Fruit fly (Drosophila melanogaster) whole organism, pupa: Measurements from ENCODE around the gene CG9951.

Experiments used
- CG10348 ChIP-seq: fragments of 200-800 bp; sonication (Bioruptor generic); IDR thresholded peaks from 2 replicates; pipeline ENCODE4 v1.3.6; 2022; ENCODE audit warnings: missing biosample characterization, missing genetic modification characterization
- CG12605 ChIP-seq: fragments of 200-800 bp; sonication (Bioruptor generic); IDR thresholded peaks from 2 replicates; pipeline ENCODE4 v1.3.6; 2022; ENCODE audit warnings: missing biosample characterization, missing genetic modification characterization
- CG13204 ChIP-seq: fragments of 200-800 bp; sonication (Bioruptor generic); optimal IDR thresholded peaks from 2 replicates; lab custom pipeline; 2018; ENCODE audit warnings: missing biosample characterization, mild to moderate bottlenecking, missing genetic modification characterization, moderate library complexity
- CG14655 ChIP-seq: fragments of 200-800 bp; sonication (Bioruptor generic); optimal IDR thresholded peaks from 3 replicates; lab custom pipeline; 2017; ENCODE audit warnings: mild to moderate bottlenecking, missing biosample characterization, missing genetic modification reagents, missing genetic modification characterization
- CG15710 ChIP-seq: fragments of 200-800 bp; sonication (Bioruptor generic); optimal IDR thresholded peaks from 2 replicates; lab custom pipeline; 2018; ENCODE audit warnings: missing biosample characterization, mild to moderate bottlenecking, missing genetic modification characterization, moderate library complexity
- CG17806 ChIP-seq: fragments of 200-800 bp; sonication (Bioruptor generic); optimal IDR thresholded peaks from 2 replicates; lab custom pipeline; 2018; ENCODE audit warnings: missing biosample characterization, mild to moderate bottlenecking, missing genetic modification characterization, moderate library complexity
- CG32121 ChIP-seq: fragments of 200-800 bp; sonication (Bioruptor generic); IDR thresholded peaks from 2 replicates; pipeline ENCODE4 v1.3.6; 2022; ENCODE audit warnings: missing biosample characterization, missing genetic modification characterization
- CG34367 ChIP-seq: fragments of 200-800 bp; sonication (Bioruptor generic); optimal IDR thresholded peaks from 2 replicates; lab custom pipeline; 2018; ENCODE audit warnings: missing biosample characterization, mild to moderate bottlenecking, missing genetic modification characterization
- CG4496 ChIP-seq: fragments of 200-800 bp; sonication (Bioruptor generic); IDR thresholded peaks from 3 replicates; pipeline ENCODE4 v1.3.6; 2022; ENCODE audit warnings: missing biosample characterization, missing genetic modification characterization
- CG8159 ChIP-seq: fragments of 200-800 bp; sonication (Bioruptor generic); optimal IDR thresholded peaks from 3 replicates; lab custom pipeline; 2018; ENCODE audit warnings: missing biosample characterization, mild to moderate bottlenecking, missing genetic modification characterization, moderate library complexity
- CG8301 ChIP-seq: fragments of 200-800 bp; sonication (Bioruptor generic); optimal IDR thresholded peaks from 2 replicates; lab custom pipeline; 2018; ENCODE audit warnings: missing biosample characterization, mild to moderate bottlenecking, missing genetic modification characterization
- CG9948 ChIP-seq: fragments of 200-800 bp; sonication (Bioruptor generic); optimal IDR thresholded peaks from 2 replicates; lab custom pipeline; 2018; ENCODE audit warnings: missing biosample characterization, mild to moderate bottlenecking, missing genetic modification characterization, moderate library complexity
- D1 ChIP-seq: fragments of 200-800 bp; sonication (Bioruptor generic); optimal IDR thresholded peaks from 2 replicates; lab custom pipeline; 2018; ENCODE audit warnings: missing biosample characterization, mild to moderate bottlenecking, missing genetic modification characterization, moderate library complexity
- EcR ChIP-seq: fragments of 200-800 bp; sonication (Bioruptor generic); optimal IDR thresholded peaks from 3 replicates; lab custom pipeline; 2019; ENCODE audit warnings: missing biosample characterization, missing genetic modification characterization, mild to moderate bottlenecking, moderate library complexity, missing genetic modification reagents
- Ets98B ChIP-seq: fragments of 200-800 bp; sonication (Bioruptor generic); IDR thresholded peaks from 2 replicates; pipeline ENCODE4 v1.3.6; 2022; ENCODE audit warnings: missing biosample characterization, missing genetic modification characterization
- Pif1A ChIP-seq: fragments of 200-800 bp; sonication (Bioruptor generic); optimal IDR thresholded peaks from 3 replicates; lab custom pipeline; 2016; ENCODE audit warnings: missing biosample characterization, missing genetic modification characterization
- Pif1B ChIP-seq: fragments of 200-800 bp; sonication (Bioruptor generic); optimal IDR thresholded peaks from 3 replicates; lab custom pipeline; 2016; ENCODE audit warnings: missing biosample characterization, missing genetic modification characterization
- Snoo ChIP-seq: fragments of 200-800 bp; sonication (Bioruptor generic); optimal IDR thresholded peaks from 3 replicates; lab custom pipeline; 2017; ENCODE audit warnings: missing biosample characterization, mild to moderate bottlenecking, missing genetic modification characterization, inconsistent platforms
- fd96Ca ChIP-seq: fragments of 200-800 bp; sonication (Bioruptor generic); IDR thresholded peaks from 3 replicates; pipeline ENCODE4 v1.3.6; 2022; ENCODE audit warnings: missing biosample characterization, missing genetic modification characterization
- gl ChIP-seq: fragments of 200-800 bp; sonication (Bioruptor generic); optimal IDR thresholded peaks from 2 replicates; lab custom pipeline; 2018; ENCODE audit warnings: missing biosample characterization, mild to moderate bottlenecking, missing genetic modification characterization
- rn ChIP-seq: fragments of 200-800 bp; sonication (Bioruptor generic); IDR thresholded peaks from 2 replicates; pipeline ENCODE4 v1.3.6; 2022; ENCODE audit warnings: missing biosample characterization, missing genetic modification characterization

CG9951 gene

dm6 chr3L:16870723-16871137 is 7.8 kb downstream of the CG9951 start:
- TF ChIP-seq CG13204 (no peak), CG14655 (peak; percentile 38), CG8301 (peak; percentile 16)

- TF ChIP-seq CG32121 (GFP tag; lab: Robert Waterston, UW) (no peak), CG10348 (GFP tag; lab: Robert Waterston, UW) (no peak), rn (no peak), CG15710 (no peak), CG14655 (no peak), fd96Ca (GFP tag; lab: Robert Waterston, UW) (no peak), CG4496 (no peak), D1 (tag; lab: Kevin White, UChicago) (no peak), gl (tag; lab: Kevin White, UChicago) (no peak), EcR (GFP tag; lab: Kevin White, UChicago) (no peak), CG12605 (GFP tag; lab: Robert Waterston, UW) (no peak), CG34367 (tag; lab: Kevin White, UChicago) (no peak), CG8301 (no peak), Snoo (no peak), CG17806 (tag; lab: Kevin White, UChicago) (no peak)
Measured at dm6 chr3L:16871630-16872029, 8.7 kb downstream of the CG9951 start.

DNA sequence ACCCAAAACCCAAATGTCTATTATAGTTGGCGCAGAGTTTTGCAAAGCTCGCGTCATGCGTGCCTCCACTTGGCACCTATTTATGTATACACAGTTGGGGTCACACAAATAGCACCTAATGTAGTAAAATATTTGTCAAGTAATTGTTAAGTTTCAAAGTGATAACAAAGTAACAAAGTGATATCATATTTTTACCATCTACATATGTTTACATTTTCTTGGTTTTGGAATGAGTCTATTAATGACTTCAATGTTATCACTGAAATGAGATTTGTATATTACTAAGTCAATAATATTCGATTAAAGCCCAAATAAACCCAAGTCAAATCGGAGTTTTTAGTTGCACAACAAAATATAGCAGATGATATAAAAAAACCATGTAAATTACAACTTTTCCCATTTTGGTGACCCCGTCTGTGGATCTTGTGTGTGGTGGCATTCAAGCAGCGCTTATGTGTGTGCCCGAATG is 9.6 kb downstream of the CG9951 start:
- peak; percentile 88 for TF ChIP-seq CG14655
- no peak for TF ChIP-seq EcR (GFP tag; lab: Kevin White, UChicago)
- TF ChIP-seq gl (tag; lab: Kevin White, UChicago), result peak; percentile 60
- TF ChIP-seq CG10348 (GFP tag; lab: Robert Waterston, UW), result no peak
- peak; percentile 70 for TF ChIP-seq CG32121 (GFP tag; lab: Robert Waterston, UW)
- peak; percentile 45; the same call in 1 of the 3 replicates for TF ChIP-seq CG4496
- peak; percentile 57 for TF ChIP-seq CG12605 (GFP tag; lab: Robert Waterston, UW)
- peak; percentile 30; the same call in 1 of the 2 replicates for TF ChIP-seq Ets98B (GFP tag; lab: Robert Waterston, UW)
- peak; percentile 50 for TF ChIP-seq CG15710
- peak; percentile 36 for TF ChIP-seq CG17806 (tag; lab: Kevin White, UChicago)
- TF ChIP-seq Pif1B (GFP tag; lab: Kevin White, UChicago), result peak; percentile 70
- TF ChIP-seq rn, result no peak
- TF ChIP-seq Pif1A (GFP tag; lab: Kevin White, UChicago), result peak; percentile 74
- TF ChIP-seq CG34367 (tag; lab: Kevin White, UChicago), result peak; percentile 50
- peak; percentile 74 for TF ChIP-seq D1 (tag; lab: Kevin White, UChicago)
- peak; percentile 85 for TF ChIP-seq CG9948 (tag; lab: Kevin White, UChicago)
- peak; percentile 57 for TF ChIP-seq CG8159 (tag; lab: Kevin White, UChicago)
- TF ChIP-seq fd96Ca (GFP tag; lab: Robert Waterston, UW), result no peak
- peak; percentile 21 for TF ChIP-seq Snoo
- TF ChIP-seq CG8301, result peak; percentile 95
- no peak for TF ChIP-seq CG13204
- TF ChIP-seq, all 21 proteins: peak for 16

- TF ChIP-seq D1 (tag; lab: Kevin White, UChicago) (peak; percentile 33), Pif1A (GFP tag; lab: Kevin White, UChicago) (peak; percentile 5), Snoo (peak; percentile 9), CG13204 (no peak), fd96Ca (GFP tag; lab: Robert Waterston, UW) (0 out of 3 replicates have a peak, but pooled peaks have one; percentile 11), CG14655 (peak; percentile 88), CG17806 (tag; lab: Kevin White, UChicago) (peak; percentile 78), Pif1B (GFP tag; lab: Kevin White, UChicago) (peak; percentile 28), CG8159 (tag; lab: Kevin White, UChicago) (peak; percentile 73), EcR (GFP tag; lab: Kevin White, UChicago) (no peak), CG4496 (peak; percentile 7; the same call in 1 of the 3 replicates), CG9948 (tag; lab: Kevin White, UChicago) (peak; percentile 64), CG8301 (peak; percentile 87), CG12605 (GFP tag; lab: Robert Waterston, UW) (peak; percentile 12; the same call in 1 of the 2 replicates), Ets98B (GFP tag; lab: Robert Waterston, UW) (no peak), rn (no peak), CG32121 (GFP tag; lab: Robert Waterston, UW) (no peak)
- TF ChIP-seq, all 21 proteins: peak for 12
Measured at dm6 chr3L:16873127-16873543, 10.2 kb downstream of the CG9951 start.

dm6 chr3L:16873679-16874078 is 10.7 kb downstream of the CG9951 start:
- TF ChIP-seq CG32121 (GFP tag; lab: Robert Waterston, UW) (no peak), gl (tag; lab: Kevin White, UChicago) (no peak), CG14655 (no peak), CG8159 (tag; lab: Kevin White, UChicago) (no peak), CG34367 (tag; lab: Kevin White, UChicago) (no peak), D1 (tag; lab: Kevin White, UChicago) (no peak), CG9948 (tag; lab: Kevin White, UChicago) (no peak), CG4496 (no peak), CG12605 (GFP tag; lab: Robert Waterston, UW) (no peak), fd96Ca (GFP tag; lab: Robert Waterston, UW) (no peak), CG10348 (GFP tag; lab: Robert Waterston, UW) (no peak), Ets98B (GFP tag; lab: Robert Waterston, UW) (no peak), CG13204 (no peak), CG15710 (no peak)

DNA sequence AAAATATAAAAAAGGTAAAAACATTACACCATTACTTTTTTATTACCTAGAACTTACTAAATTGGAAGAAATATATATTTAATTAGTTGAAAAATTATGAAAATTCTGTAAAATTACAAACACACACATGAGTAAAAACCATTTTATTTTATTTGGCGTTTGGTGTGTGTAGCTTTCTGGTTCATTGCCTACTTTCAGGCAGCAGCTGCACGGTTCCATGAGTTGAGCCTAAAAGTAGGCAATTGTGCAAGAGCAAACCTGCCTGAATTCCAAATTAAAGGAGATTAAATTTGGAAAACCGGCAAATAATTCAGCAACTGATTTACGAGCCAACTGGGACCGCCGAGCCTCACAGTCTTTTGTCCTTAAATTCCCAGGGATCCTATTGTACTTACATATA is 12.5 kb downstream of the CG9951 start:
- peak; percentile 68 for TF ChIP-seq D1 (tag; lab: Kevin White, UChicago)
- no peak for TF ChIP-seq CG17806 (tag; lab: Kevin White, UChicago)
- TF ChIP-seq CG32121 (GFP tag; lab: Robert Waterston, UW), result 0 out of 2 replicates have a peak, but pooled peaks have one; percentile 19
